Fruit fly (Drosophila melanogaster) whole organism, pupa: Measurements from ENCODE around the gene RhoGAP19D.

Experiments used
- CG13204 ChIP-seq: fragments of 200-800 bp; sonication (Bioruptor generic); optimal IDR thresholded peaks from 2 replicates; lab custom pipeline; 2018; ENCODE audit warnings: missing biosample characterization, mild to moderate bottlenecking, missing genetic modification characterization, moderate library complexity
- gl ChIP-seq: fragments of 200-800 bp; sonication (Bioruptor generic); optimal IDR thresholded peaks from 2 replicates; lab custom pipeline; 2018; ENCODE audit warnings: missing biosample characterization, mild to moderate bottlenecking, missing genetic modification characterization
- rn ChIP-seq: fragments of 200-800 bp; sonication (Bioruptor generic); IDR thresholded peaks from 2 replicates; pipeline ENCODE4 v1.3.6; 2022; ENCODE audit warnings: missing biosample characterization, missing genetic modification characterization

DNA sequence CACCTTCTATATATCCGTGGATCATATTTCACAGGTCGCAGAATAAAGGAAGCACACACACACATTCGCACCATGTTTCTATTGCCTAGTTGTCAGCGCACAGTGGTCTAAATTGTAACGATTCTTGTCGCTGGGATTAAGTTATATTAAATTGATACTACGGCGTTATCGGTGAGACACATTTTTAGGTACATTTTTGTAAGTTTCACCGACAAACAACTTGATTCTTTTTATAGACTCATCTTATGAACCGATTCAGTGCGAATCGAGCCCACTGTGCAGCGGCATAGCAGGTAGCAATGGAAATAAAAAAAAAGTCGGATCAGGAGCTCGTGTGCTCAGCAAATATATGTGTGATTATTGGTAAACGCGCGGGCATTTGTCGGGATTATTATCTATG is 30.1 kb downstream of the RhoGAP19D start:
- TF ChIP-seq CG13204 (GFP tag; lab: Kevin White, UChicago) (no peak), rn (GFP tag; lab: Robert Waterston, UW) (no peak), gl (tag; lab: Kevin White, UChicago) (no peak)
